Worm (Caenorhabditis elegans) whole organism, L2 larva: ENCODE data around the gene C14A4.6.

Experiments
- ama-1 ChIP-seq: fragments of 150-350 bp; optimal IDR thresholded peaks from 2 replicates; lab custom pipeline; 2018; ENCODE audit warnings: inconsistent platforms
- lin-11 ChIP-seq: fragments of 150-350 bp; sonication (generic microtip); optimal IDR thresholded peaks from 2 replicates; lab custom pipeline; 2014; ENCODE audit warnings: missing biosample characterization, missing genetic modification characterization, inconsistent platforms, mixed read lengths
- lin-13 ChIP-seq: fragments of 150-350 bp; optimal IDR thresholded peaks from 2 replicates; lab custom pipeline; 2014; ENCODE audit warnings: missing biosample characterization, missing genetic modification reagents, missing genetic modification characterization
- mdl-1 ChIP-seq, 2 experiments: fragments of 150-350 bp in 1 of 2; sonication (generic microtip) in 1 of 2; optimal IDR thresholded peaks; 2 replicates each; lab custom pipeline; 2017; ENCODE audit warnings: missing biosample characterization in 2 of 2, missing genetic modification characterization in 2 of 2
- nhr-12 ChIP-seq: fragments of 150-350 bp; optimal IDR thresholded peaks from 2 replicates; lab custom pipeline; 2014; ENCODE audit warnings: missing biosample characterization, missing genetic modification characterization
- nhr-129 ChIP-seq: fragments of 150-350 bp; optimal IDR thresholded peaks from 2 replicates; lab custom pipeline; 2014; ENCODE audit warnings: missing biosample characterization, missing genetic modification characterization

The C14A4.6 gene

DNA sequence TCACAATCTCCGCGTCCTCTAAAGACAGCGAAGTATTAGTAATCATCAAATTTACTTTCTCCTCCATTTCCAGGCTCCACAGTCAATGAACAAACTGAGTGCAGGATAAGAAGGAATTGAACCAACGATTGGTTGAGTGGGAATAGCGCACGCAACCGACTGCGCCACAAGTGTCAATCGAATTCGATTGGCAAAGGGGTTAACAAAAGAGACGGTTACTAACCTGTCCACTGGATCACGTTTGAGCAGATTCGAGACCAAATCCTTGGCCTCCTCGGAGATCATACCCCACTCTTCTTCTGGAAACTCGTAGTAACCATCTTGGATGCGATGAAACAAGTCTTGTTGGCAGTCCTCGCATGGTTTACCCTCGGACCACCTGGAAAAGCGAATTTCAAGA, 49.4 kb downstream of the C14A4.6 start:
- TF ChIP-seq mdl-1 (tag; optimal IDR thresholded peaks at IDR 0.05; lab: Kevin White, UChicago) (peak in 1 of 2 experiments; percentile 8), ama-1 (lab: Kevin White, UChicago) (peak; percentile 77), lin-11 (tag; lab: Kevin White, UChicago) (no peak), lin-13 (GFP tag; lab: Kevin White, UChicago) (peak; percentile 17)

DNA sequence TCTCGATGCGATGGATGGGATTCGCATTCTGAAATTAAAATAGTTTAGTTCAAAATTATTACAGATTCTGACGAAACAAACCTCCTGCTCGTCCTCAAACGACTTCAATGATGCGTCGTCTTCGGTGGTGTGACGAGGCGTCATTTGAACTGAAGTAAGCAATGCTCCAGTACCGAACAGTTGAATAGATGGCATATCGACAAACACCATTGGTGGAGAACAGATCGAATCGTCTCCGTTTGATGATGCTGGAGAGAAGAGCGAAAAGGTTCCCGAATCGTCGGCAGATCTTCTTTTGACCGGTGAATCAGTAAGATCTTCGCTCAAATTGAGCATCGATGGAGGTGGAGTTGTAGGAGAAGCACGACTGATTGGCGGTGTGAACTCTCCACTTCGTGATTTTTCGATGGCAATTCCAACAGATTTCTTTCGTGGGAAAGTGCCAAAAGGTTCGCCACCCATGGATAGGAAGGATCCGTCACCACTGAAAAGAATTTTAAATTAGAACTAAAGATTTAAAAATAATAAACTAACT, 50.1 kb downstream of the C14A4.6 start:
- peak; percentile 33 for TF ChIP-seq nhr-129 (tag; lab: Kevin White, UChicago)
- TF ChIP-seq nhr-12 = no peak
- TF ChIP-seq lin-11 (tag; lab: Kevin White, UChicago) = peak; percentile 11
